Worm (Caenorhabditis elegans) whole organism, young adult: ENCODE measurements around the gene acs-22.

ENCODE experiments used
- B0019.2 ChIP-seq: fragments of 200-800 bp; sonication (Bioruptor generic); conservative IDR thresholded peaks from 2 replicates; pipeline ENCODE4 v1.3.6; 2022; ENCODE audit warnings: missing genetic modification reagents, missing genetic modification characterization, missing compliant biosample characterization
- B0035.1 ChIP-seq: sonication (generic microtip); optimal IDR thresholded peaks from 2 replicates; lab custom pipeline; 2016; ENCODE audit warnings: missing genetic modification characterization, mild to moderate bottlenecking, missing compliant biosample characterization, missing genotype, missing genetic modification reagents
- F22D6.2 ChIP-seq: sonication (generic microtip); optimal IDR thresholded peaks from 2 replicates; lab custom pipeline; 2016; ENCODE audit warnings: mild to moderate bottlenecking, missing genetic modification characterization, missing compliant biosample characterization
- F33H1.4 ChIP-seq: fragments of 200-800 bp; sonication (Bioruptor generic); IDR thresholded peaks from 2 replicates; pipeline ENCODE4 v1.3.6; 2022; ENCODE audit warnings: missing genetic modification reagents, missing genetic modification characterization, missing compliant biosample characterization
- F52B5.7 ChIP-seq: sonication (generic microtip); optimal IDR thresholded peaks from 2 replicates; lab custom pipeline; 2016; ENCODE audit warnings: mild to moderate bottlenecking, missing genetic modification characterization, missing compliant biosample characterization
- F57C9.4 ChIP-seq: sonication (generic microtip); optimal IDR thresholded peaks from 2 replicates; lab custom pipeline; 2017; ENCODE audit warnings: mild to moderate bottlenecking, missing genetic modification characterization, missing compliant biosample characterization
- K12H6.12 ChIP-seq: fragments of 200-800 bp; sonication (Bioruptor generic); optimal IDR thresholded peaks from 2 replicates; lab custom pipeline; 2018; ENCODE audit warnings: mild to moderate bottlenecking, missing genetic modification characterization, missing compliant biosample characterization
- Y95B8A.8 ChIP-seq: fragments of 200-800 bp; sonication (Bioruptor generic); IDR thresholded peaks from 2 replicates; pipeline ENCODE4 v1.3.6; 2022; ENCODE audit warnings: missing genetic modification reagents, missing genetic modification characterization, missing compliant biosample characterization
- ZK185.1 ChIP-seq: sonication (generic microtip); optimal IDR thresholded peaks from 2 replicates; lab custom pipeline; 2016; ENCODE audit warnings: mild to moderate bottlenecking, missing genetic modification characterization, missing compliant biosample characterization; ENCODE audit not compliant: poor library complexity, severe bottlenecking
- ama-1 ChIP-seq, 3 experiments: fragments of 150-350 bp in 1 of 3; sonication (generic microtip) in 2 of 3; optimal IDR thresholded peaks; 2 replicates each; lab custom pipeline; 2014 to 2018; ENCODE audit warnings: missing biosample characterization in 2 of 3, missing genetic modification characterization in 2 of 3, missing genetic modification reagents in 2 of 3
- atf-7 ChIP-seq: sonication (generic microtip); optimal IDR thresholded peaks from 2 replicates; lab custom pipeline; 2017; ENCODE audit warnings: mild to moderate bottlenecking, missing genetic modification characterization, missing compliant biosample characterization
- attf-5 ChIP-seq: fragments of 200-800 bp; sonication (Bioruptor generic); optimal IDR thresholded peaks from 2 replicates; lab custom pipeline; 2018; ENCODE audit warnings: mild to moderate bottlenecking, missing genetic modification characterization, missing compliant biosample characterization
- ceh-27 ChIP-seq: fragments of 200-800 bp; sonication (Bioruptor generic); optimal IDR thresholded peaks from 2 replicates; lab custom pipeline; 2018; ENCODE audit warnings: mild to moderate bottlenecking, missing genetic modification characterization, moderate library complexity, missing compliant biosample characterization
- ceh-40 ChIP-seq: fragments of 200-800 bp; sonication (Bioruptor generic); IDR thresholded peaks from 2 replicates; pipeline ENCODE4 v1.3.6; 2022; ENCODE audit warnings: missing genetic modification characterization, missing compliant biosample characterization
- ceh-58 ChIP-seq: fragments of 200-800 bp; sonication (Bioruptor generic); IDR thresholded peaks from 2 replicates; pipeline ENCODE4 v1.3.6; 2022; ENCODE audit warnings: missing genetic modification characterization, missing compliant biosample characterization
- chd-7 ChIP-seq: sonication (generic microtip); optimal IDR thresholded peaks from 2 replicates; lab custom pipeline; 2016; ENCODE audit warnings: mild to moderate bottlenecking, missing genetic modification characterization, moderate library complexity, missing compliant biosample characterization
- die-1 ChIP-seq: sonication (generic microtip); optimal IDR thresholded peaks from 2 replicates; lab custom pipeline; 2016; ENCODE audit warnings: missing genotype, mild to moderate bottlenecking, missing genetic modification characterization, missing compliant biosample characterization
- dpff-1 ChIP-seq: sonication (generic microtip); optimal IDR thresholded peaks from 2 replicates; lab custom pipeline; 2017; ENCODE audit warnings: mild to moderate bottlenecking, missing genetic modification characterization, missing compliant biosample characterization
- egrh-3 ChIP-seq: fragments of 200-800 bp; sonication (Bioruptor generic); IDR thresholded peaks from 2 replicates; pipeline ENCODE4 v1.3.6; 2022; ENCODE audit warnings: missing genetic modification reagents, missing genetic modification characterization, missing compliant biosample characterization
- ekl-4 ChIP-seq: fragments of 200-800 bp; sonication (Bioruptor generic); IDR thresholded peaks from 2 replicates; pipeline ENCODE4 v1.3.6; 2022; ENCODE audit warnings: missing genetic modification reagents, missing genetic modification characterization, missing compliant biosample characterization
- ets-4 ChIP-seq: fragments of 200-800 bp; sonication (Bioruptor generic); optimal IDR thresholded peaks from 2 replicates; lab custom pipeline; 2018; ENCODE audit warnings: mild to moderate bottlenecking, missing genetic modification characterization, missing compliant biosample characterization
- hmg-20 ChIP-seq: fragments of 200-800 bp; sonication (Bioruptor generic); IDR thresholded peaks from 2 replicates; pipeline ENCODE4 v1.3.6; 2022; ENCODE audit warnings: missing genetic modification reagents, missing genetic modification characterization, missing compliant biosample characterization
- hsf-1 ChIP-seq: fragments of 200-800 bp; sonication (Bioruptor generic); IDR thresholded peaks from 2 replicates; pipeline ENCODE4 v1.3.6; 2022; ENCODE audit warnings: missing genetic modification reagents, missing genetic modification characterization, missing compliant biosample characterization
- lin-40 ChIP-seq: sonication (generic microtip); optimal IDR thresholded peaks from 2 replicates; lab custom pipeline; 2016; ENCODE audit warnings: missing genetic modification characterization, mild to moderate bottlenecking, missing compliant biosample characterization, missing genotype, missing genetic modification reagents
- lir-1 ChIP-seq: fragments of 200-800 bp; sonication (Bioruptor generic); conservative IDR thresholded peaks from 2 replicates; pipeline ENCODE4 v1.3.6; 2022; ENCODE audit warnings: missing genetic modification reagents, missing genetic modification characterization, missing compliant biosample characterization
- lsl-1 ChIP-seq: fragments of 200-800 bp; sonication (Bioruptor generic); optimal IDR thresholded peaks from 2 replicates; lab custom pipeline; 2018; ENCODE audit warnings: mild to moderate bottlenecking, missing genetic modification characterization, moderate library complexity, missing compliant biosample characterization
- madf-6 ChIP-seq: fragments of 200-800 bp; sonication (Bioruptor generic); IDR thresholded peaks from 2 replicates; pipeline ENCODE4 v1.3.6; 2022; ENCODE audit warnings: missing genetic modification reagents, missing genetic modification characterization, missing compliant biosample characterization
- mes-4 ChIP-seq: sonication (generic microtip); optimal IDR thresholded peaks from 2 replicates; lab custom pipeline; 2016; ENCODE audit warnings: missing genotype, missing genetic modification characterization, missing compliant biosample characterization
- nfya-1 ChIP-seq: sonication (generic microtip); optimal IDR thresholded peaks from 2 replicates; lab custom pipeline; 2017; ENCODE audit warnings: antibody characterized with exemption, missing compliant biosample characterization, missing genetic modification characterization, borderline replicate concordance; ENCODE audit not compliant: insufficient read depth
- nfyb-1 ChIP-seq: fragments of 200-800 bp; sonication (Bioruptor generic); IDR thresholded peaks from 2 replicates; pipeline ENCODE4 v1.3.6; 2022; ENCODE audit warnings: missing genetic modification reagents, missing genetic modification characterization, missing compliant biosample characterization
- nhr-179 ChIP-seq: sonication (generic microtip); optimal IDR thresholded peaks from 2 replicates; lab custom pipeline; 2016; ENCODE audit warnings: mild to moderate bottlenecking, missing genetic modification characterization, missing compliant biosample characterization
- nhr-27 ChIP-seq: fragments of 200-800 bp; sonication (Bioruptor generic); optimal IDR thresholded peaks from 2 replicates; lab custom pipeline; 2018; ENCODE audit warnings: mild to moderate bottlenecking, missing genetic modification characterization, moderate library complexity, missing compliant biosample characterization
- pbrm-1 ChIP-seq: fragments of 200-800 bp; sonication (Bioruptor generic); IDR thresholded peaks from 2 replicates; pipeline ENCODE4 v1.3.6; 2022; ENCODE audit warnings: missing genetic modification reagents, missing genetic modification characterization, missing compliant biosample characterization
- rec-8 ChIP-seq, 2 experiments: sonication (generic microtip); optimal IDR thresholded peaks; 2 replicates each; lab custom pipeline; 2016; ENCODE audit warnings: mild to moderate bottlenecking in 2 of 2, missing genetic modification characterization in 2 of 2, missing genetic modification reagents in 2 of 2, missing genotype in 2 of 2, missing biosample characterization in 1 of 2, missing compliant biosample characterization in 1 of 2, moderate library complexity in 1 of 2
- snpc-1.1 ChIP-seq: sonication (generic microtip); optimal IDR thresholded peaks from 2 replicates; lab custom pipeline; 2017; ENCODE audit warnings: missing genetic modification characterization, mild to moderate bottlenecking, missing compliant biosample characterization, antibody characterized with exemption, moderate library complexity, missing genotype, missing genetic modification reagents; ENCODE audit not compliant: insufficient read depth
- tbx-9 ChIP-seq: sonication (generic microtip); optimal IDR thresholded peaks from 2 replicates; lab custom pipeline; 2016; ENCODE audit warnings: borderline replicate concordance, missing genetic modification characterization, inconsistent platforms, missing compliant biosample characterization
- tlf-1 ChIP-seq: fragments of 200-800 bp; sonication (Bioruptor generic); optimal IDR thresholded peaks from 2 replicates; lab custom pipeline; 2018; ENCODE audit warnings: mild to moderate bottlenecking, missing genetic modification characterization, missing compliant biosample characterization
- unc-130 ChIP-seq: sonication (generic microtip); optimal IDR thresholded peaks from 2 replicates; lab custom pipeline; 2016; ENCODE audit warnings: missing genetic modification reagents, missing genetic modification characterization, missing compliant biosample characterization
- ztf-26 ChIP-seq: sonication (generic microtip); optimal IDR thresholded peaks from 2 replicates; lab custom pipeline; 2017; ENCODE audit warnings: missing genetic modification characterization, missing compliant biosample characterization
- ztf-28 ChIP-seq: fragments of 200-800 bp; sonication (Bioruptor generic); IDR thresholded peaks from 2 replicates; pipeline ENCODE4 v1.3.6; 2022; ENCODE audit warnings: missing genetic modification reagents, missing genetic modification characterization, missing compliant biosample characterization
- ztf-6 ChIP-seq: fragments of 200-800 bp; sonication (Bioruptor generic); IDR thresholded peaks from 2 replicates; pipeline ENCODE4 v1.3.6; 2022; ENCODE audit warnings: missing genetic modification reagents, missing genetic modification characterization, missing compliant biosample characterization

acs-22 gene

ce11 chrX:8961120-8961834 is 30.3 kb downstream of the acs-22 start, which contains the start of gene aexr-3:
Gene aexr-3, minus strand, starts transcription at chrX:8961170.
- TF ChIP-seq tlf-1 (GFP tag; lab: Kevin White, UChicago) (no peak), nhr-27 (tag; lab: Kevin White, UChicago) (no peak), ztf-6 (GFP tag; lab: Robert Waterston, UW) (no peak), ZK185.1 (tag; lab: Kevin White, UChicago) (no peak), ceh-27 (GFP tag; lab: Kevin White, UChicago) (no peak), F57C9.4 (tag; lab: Kevin White, UChicago) (no peak), lsl-1 (GFP tag; lab: Kevin White, UChicago) (no peak), dpff-1 (tag; lab: Kevin White, UChicago) (no peak), ztf-28 (GFP tag; lab: Robert Waterston, UW) (no peak), tbx-9 (no peak)

ce11 chrX:8963469-8963868 is 32.5 kb downstream of the acs-22 start:
- no peak for TF ChIP-seq egrh-3 (GFP tag; lab: Robert Waterston, UW)
- TF ChIP-seq Y95B8A.8 (GFP tag; lab: Robert Waterston, UW), result no peak
- TF ChIP-seq ztf-26, result no peak
- no peak for TF ChIP-seq nfyb-1 (GFP tag; lab: Robert Waterston, UW)
- no peak for TF ChIP-seq mes-4 (tag; lab: Kevin White, UChicago)
- no peak for TF ChIP-seq madf-6 (GFP tag; lab: Robert Waterston, UW)
- no peak for TF ChIP-seq hsf-1 (GFP tag; lab: Robert Waterston, UW)
- TF ChIP-seq unc-130 (GFP tag; lab: Kevin White, UChicago), result no peak
- TF ChIP-seq lir-1 (GFP tag; lab: Robert Waterston, UW), result no peak
- no peak for TF ChIP-seq snpc-1.1
- TF ChIP-seq K12H6.12 (tag; lab: Kevin White, UChicago), result no peak
- no peak for TF ChIP-seq hmg-20 (GFP tag; lab: Robert Waterston, UW)
- TF ChIP-seq atf-7 (tag; lab: Kevin White, UChicago), result no peak
- TF ChIP-seq ets-4 (GFP tag; lab: Kevin White, UChicago), result no peak
- no peak for TF ChIP-seq B0035.1 (tag; lab: Kevin White, UChicago)

DNA sequence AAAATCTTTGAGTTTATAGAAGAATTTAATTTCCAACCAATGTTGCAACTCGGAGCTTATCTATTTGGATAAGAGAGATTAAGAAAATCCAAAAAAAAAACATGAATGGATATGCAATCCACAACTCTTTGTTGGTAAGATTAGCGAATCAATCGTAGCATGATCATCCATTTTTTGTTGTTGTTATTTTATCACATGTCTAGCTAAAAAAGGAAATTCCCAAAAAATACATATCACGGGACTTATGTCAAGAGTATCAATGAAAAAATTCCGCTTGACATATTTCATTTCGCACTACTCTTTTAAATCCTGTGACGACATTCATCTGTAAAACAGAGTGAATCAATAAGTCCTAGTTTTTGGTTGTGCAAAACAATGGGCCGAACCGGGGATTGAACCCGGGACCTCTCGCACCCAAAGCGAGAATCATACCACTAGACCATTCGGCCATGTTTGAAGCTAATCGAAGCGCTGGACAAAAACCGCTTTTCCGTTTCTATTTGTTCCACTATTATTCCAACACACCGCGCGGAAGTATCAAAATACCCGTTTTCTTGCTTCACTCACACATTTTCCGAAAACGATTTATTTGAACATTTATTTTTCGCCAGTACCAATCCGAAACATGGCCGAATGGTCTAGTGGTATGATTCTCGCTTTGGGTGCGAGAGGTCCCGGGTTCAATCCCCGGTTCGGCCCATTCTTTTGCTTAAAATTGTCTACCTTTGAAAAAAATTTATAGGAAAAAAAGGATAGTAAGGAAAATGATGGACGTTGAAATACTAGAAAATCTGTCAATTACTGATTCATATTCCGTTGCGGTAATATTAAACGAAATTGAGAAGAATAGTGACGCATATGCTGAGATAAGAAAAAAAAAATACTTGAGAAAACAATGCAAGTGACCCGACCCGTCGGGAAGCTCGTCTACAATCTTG is 38.4 kb downstream of the acs-22 start:
- no peak for TF ChIP-seq ekl-4
- TF ChIP-seq chd-7, result peak; percentile 20
- TF ChIP-seq rec-8 (tag; optimal IDR thresholded peaks at IDR 0.05; lab: Kevin White, UChicago), result peak; percentile 23 to 51
- peak; percentile 87 for TF ChIP-seq die-1 (tag; lab: Kevin White, UChicago)
- TF ChIP-seq atf-7 (tag; lab: Kevin White, UChicago), result peak; percentile 36
- no peak for TF ChIP-seq ceh-58 (GFP tag; lab: Robert Waterston, UW)
- no peak for TF ChIP-seq ama-1 (optimal IDR thresholded peaks at IDR 0.05; lab: Kevin White, UChicago)
- peak in 1 of 2 experiments; percentile 27 for TF ChIP-seq ama-1 (GFP tag; optimal IDR thresholded peaks at IDR 0.05; lab: Kevin White, UChicago)
- no peak for TF ChIP-seq F52B5.7
- no peak for TF ChIP-seq nhr-179 (tag; lab: Kevin White, UChicago)
- TF ChIP-seq pbrm-1 (GFP tag; lab: Robert Waterston, UW), result peak; percentile 76; the same call in 1 of the 2 replicates
- no peak for TF ChIP-seq B0019.2
- no peak for TF ChIP-seq madf-6 (GFP tag; lab: Robert Waterston, UW)
- no peak for TF ChIP-seq nfya-1 (tag; lab: Kevin White, UChicago)
- no peak for TF ChIP-seq lsl-1 (GFP tag; lab: Kevin White, UChicago)
- no peak for TF ChIP-seq dpff-1 (tag; lab: Kevin White, UChicago)
- TF ChIP-seq ceh-40 (GFP tag; lab: Robert Waterston, UW), result peak; percentile 61; the same call in 1 of the 2 replicates
- no peak for TF ChIP-seq ztf-6 (GFP tag; lab: Robert Waterston, UW)
- no peak for TF ChIP-seq F33H1.4 (GFP tag; lab: Robert Waterston, UW)
- peak; percentile 62 for TF ChIP-seq lin-40 (tag; lab: Kevin White, UChicago)
- peak; percentile 6 for TF ChIP-seq F22D6.2 (tag; lab: Kevin White, UChicago)
- TF ChIP-seq attf-5 (GFP tag; lab: Kevin White, UChicago), result peak; percentile 36
